Fruit fly (Drosophila melanogaster) whole organism, prepupa: Measurements from ENCODE around the gene CG33664.
"Not testable (repeated sequence)": the region's sequence is repeated elsewhere in the genome, so short reads cannot be mapped to it uniquely, and the experiment has no call there.

Experiments used
- Blimp-1 ChIP-seq: fragments of 200-800 bp; sonication (Bioruptor generic); optimal IDR thresholded peaks from 3 replicates; lab custom pipeline; 2017; ENCODE audit warnings: missing biosample characterization, missing genetic modification characterization, mild to moderate bottlenecking, moderate library complexity, missing genetic modification reagents
- CG10631 ChIP-seq: fragments of 200-800 bp; sonication (Bioruptor generic); optimal IDR thresholded peaks from 2 replicates; lab custom pipeline; 2016; ENCODE audit warnings: missing biosample characterization, missing genetic modification characterization
- CG11294 ChIP-seq: fragments of 200-800 bp; sonication (Bioruptor generic); IDR thresholded peaks from 2 replicates; pipeline ENCODE4 v1.3.6; 2022; ENCODE audit warnings: missing biosample characterization, missing genetic modification characterization
- CG11762 ChIP-seq: fragments of 200-800 bp; sonication (Bioruptor generic); optimal IDR thresholded peaks from 3 replicates; lab custom pipeline; 2016; ENCODE audit warnings: missing biosample characterization, missing genetic modification characterization; ENCODE audit not compliant: insufficient read depth
- CG11902 ChIP-seq: fragments of 200-800 bp; sonication (Bioruptor generic); optimal IDR thresholded peaks from 3 replicates; lab custom pipeline; 2016; ENCODE audit warnings: missing biosample characterization, missing genetic modification characterization
- CG15336 ChIP-seq: fragments of 200-800 bp; sonication (Bioruptor generic); IDR thresholded peaks from 2 replicates; pipeline ENCODE4 v1.3.6; 2022; ENCODE audit warnings: missing biosample characterization, missing genetic modification characterization
- CG1621 ChIP-seq: fragments of 200-800 bp; sonication (Bioruptor generic); optimal IDR thresholded peaks from 3 replicates; lab custom pipeline; 2018; ENCODE audit warnings: missing biosample characterization, mild to moderate bottlenecking, missing genetic modification characterization
- CG16779 ChIP-seq: fragments of 200-800 bp; sonication (Bioruptor generic); optimal IDR thresholded peaks from 3 replicates; lab custom pipeline; 2017; ENCODE audit warnings: missing biosample characterization, mild to moderate bottlenecking, missing genetic modification characterization
- CG3032 ChIP-seq: fragments of 200-800 bp; optimal IDR thresholded peaks from 2 replicates; lab custom pipeline; 2019; ENCODE audit warnings: missing biosample characterization, mild to moderate bottlenecking, missing genetic modification characterization, moderate library complexity
- CG31627 ChIP-seq: fragments of 200-800 bp; sonication (Bioruptor generic); optimal IDR thresholded peaks from 3 replicates; lab custom pipeline; 2016; ENCODE audit warnings: missing biosample characterization, missing genetic modification characterization
- CG34406 ChIP-seq: fragments of 200-800 bp; sonication (Bioruptor generic); optimal IDR thresholded peaks from 3 replicates; lab custom pipeline; 2016; ENCODE audit warnings: missing biosample characterization, missing genetic modification characterization
- CG4318 ChIP-seq: fragments of 200-800 bp; sonication (Bioruptor generic); optimal IDR thresholded peaks from 3 replicates; lab custom pipeline; 2017; ENCODE audit warnings: missing biosample characterization, mild to moderate bottlenecking, missing genetic modification characterization
- CG6163 ChIP-seq: fragments of 200-800 bp; sonication (Bioruptor generic); IDR thresholded peaks from 3 replicates; pipeline ENCODE4 v1.3.6; 2022; ENCODE audit warnings: missing biosample characterization, missing genetic modification characterization
- CG6276 ChIP-seq: fragments of 200-800 bp; sonication (Bioruptor generic); optimal IDR thresholded peaks from 2 replicates; lab custom pipeline; 2017; ENCODE audit warnings: missing biosample characterization, mild to moderate bottlenecking, missing genetic modification characterization
- CG6808 ChIP-seq: fragments of 200-800 bp; sonication (Bioruptor generic); optimal IDR thresholded peaks from 3 replicates; lab custom pipeline; 2017; ENCODE audit warnings: missing biosample characterization, missing genetic modification characterization, mild to moderate bottlenecking, moderate library complexity, missing genetic modification reagents
- CG8119 ChIP-seq: fragments of 200-800 bp; sonication (Bioruptor generic); IDR thresholded peaks from 3 replicates; pipeline ENCODE4 v1.3.6; 2022; ENCODE audit warnings: missing biosample characterization, missing genetic modification characterization
- CG8319 ChIP-seq: fragments of 200-800 bp; sonication (Bioruptor generic); optimal IDR thresholded peaks from 3 replicates; lab custom pipeline; 2016; ENCODE audit warnings: missing biosample characterization, missing genetic modification characterization
- CG9139 ChIP-seq: fragments of 200-800 bp; sonication (Bioruptor generic); optimal IDR thresholded peaks from 3 replicates; lab custom pipeline; 2017; ENCODE audit warnings: missing biosample characterization, mild to moderate bottlenecking, missing genetic modification characterization
- Eip75B ChIP-seq: fragments of 200-800 bp; sonication (Bioruptor generic); optimal IDR thresholded peaks from 3 replicates; lab custom pipeline; 2016; ENCODE audit warnings: missing biosample characterization, missing genetic modification characterization
- Eip93F ChIP-seq: fragments of 200-800 bp; sonication (Bioruptor generic); optimal IDR thresholded peaks from 2 replicates; lab custom pipeline; 2016; ENCODE audit warnings: missing biosample characterization, mild to moderate bottlenecking, missing genetic modification characterization
- Ets96B ChIP-seq: fragments of 200-800 bp; optimal IDR thresholded peaks from 2 replicates; lab custom pipeline; 2019; ENCODE audit warnings: missing biosample characterization, mild to moderate bottlenecking, missing genetic modification characterization, moderate library complexity
- Gug ChIP-seq: fragments of 200-800 bp; sonication (Bioruptor generic); IDR thresholded peaks from 2 replicates; pipeline ENCODE4 v1.3.6; 2022; ENCODE audit warnings: missing biosample characterization, missing genetic modification characterization
- Hr38 ChIP-seq: sonication (Bioruptor generic); optimal IDR thresholded peaks from 2 replicates; lab custom pipeline; 2016; ENCODE audit warnings: missing biosample characterization, missing genetic modification characterization
- Hr39 ChIP-seq: fragments of 200-800 bp; sonication (Bioruptor generic); optimal IDR thresholded peaks from 2 replicates; lab custom pipeline; 2016; ENCODE audit warnings: missing biosample characterization, missing genetic modification characterization
- Hr4 ChIP-seq: fragments of 200-800 bp; sonication (Bioruptor generic); optimal IDR thresholded peaks from 3 replicates; lab custom pipeline; 2016; ENCODE audit warnings: missing biosample characterization, missing genetic modification characterization
- Lpt ChIP-seq: fragments of 200-800 bp; sonication (Bioruptor generic); optimal IDR thresholded peaks from 3 replicates; lab custom pipeline; 2016; ENCODE audit warnings: missing biosample characterization, missing genetic modification characterization
- Smox ChIP-seq: fragments of 200-800 bp; sonication (Bioruptor generic); optimal IDR thresholded peaks from 3 replicates; lab custom pipeline; 2016; ENCODE audit warnings: missing biosample characterization, missing genetic modification characterization
- Sox102F ChIP-seq: fragments of 200-800 bp; sonication (Bioruptor generic); optimal IDR thresholded peaks from 2 replicates; lab custom pipeline; 2016; ENCODE audit warnings: missing biosample characterization, mild to moderate bottlenecking, missing genetic modification characterization
- Sox14 ChIP-seq: fragments of 200-800 bp; sonication (Bioruptor generic); optimal IDR thresholded peaks from 3 replicates; lab custom pipeline; 2016; ENCODE audit warnings: missing biosample characterization, missing genetic modification characterization
- Sox15 ChIP-seq: fragments of 200-800 bp; sonication (Bioruptor generic); optimal IDR thresholded peaks from 3 replicates; lab custom pipeline; 2016; ENCODE audit warnings: missing biosample characterization, missing genetic modification characterization
- acj6 ChIP-seq: fragments of 200-800 bp; sonication (Bioruptor generic); optimal IDR thresholded peaks from 3 replicates; lab custom pipeline; 2016; ENCODE audit warnings: missing biosample characterization, missing genetic modification characterization
- cyc ChIP-seq: fragments of 200-800 bp; sonication (Bioruptor generic); optimal IDR thresholded peaks from 3 replicates; lab custom pipeline; 2016; ENCODE audit warnings: missing biosample characterization, missing genetic modification characterization
- dac ChIP-seq: fragments of 200-800 bp; sonication (Bioruptor generic); optimal IDR thresholded peaks from 2 replicates; lab custom pipeline; 2017; ENCODE audit warnings: missing biosample characterization, mild to moderate bottlenecking, missing genetic modification characterization
- dsx ChIP-seq: fragments of 200-800 bp; optimal IDR thresholded peaks from 3 replicates; lab custom pipeline; 2019; ENCODE audit warnings: missing biosample characterization, mild to moderate bottlenecking, missing genetic modification characterization, moderate library complexity; ENCODE audit not compliant: poor library complexity, severe bottlenecking
- eg ChIP-seq: fragments of 200-800 bp; sonication (Bioruptor generic); IDR thresholded peaks from 3 replicates; pipeline ENCODE4 v1.3.6; 2022; ENCODE audit warnings: missing biosample characterization, missing genetic modification characterization
- fd59A ChIP-seq: fragments of 200-800 bp; sonication (Bioruptor generic); optimal IDR thresholded peaks from 2 replicates; lab custom pipeline; 2017; ENCODE audit warnings: missing biosample characterization, mild to moderate bottlenecking, missing genetic modification characterization, missing genetic modification reagents
- fkh ChIP-seq: fragments of 200-800 bp; sonication (Bioruptor generic); optimal IDR thresholded peaks from 3 replicates; lab custom pipeline; 2017; ENCODE audit warnings: missing biosample characterization, mild to moderate bottlenecking, missing genetic modification characterization, moderate library complexity
- lz ChIP-seq: fragments of 200-800 bp; sonication (Bioruptor generic); optimal IDR thresholded peaks from 3 replicates; lab custom pipeline; 2016; ENCODE audit warnings: missing biosample characterization, missing genetic modification characterization
- net ChIP-seq: fragments of 200-800 bp; sonication (Bioruptor generic); optimal IDR thresholded peaks from 3 replicates; lab custom pipeline; 2016; ENCODE audit warnings: missing biosample characterization, missing genetic modification characterization
- pdm3 ChIP-seq: fragments of 200-800 bp; sonication (Bioruptor generic); optimal IDR thresholded peaks from 3 replicates; lab custom pipeline; 2016; ENCODE audit warnings: missing biosample characterization, missing genetic modification characterization
- svp ChIP-seq: fragments of 200-800 bp; sonication (Bioruptor generic); peaks from one replicate; lab custom pipeline; 2016; ENCODE audit warnings: missing biosample characterization, missing genetic modification characterization
- vri ChIP-seq: fragments of 200-800 bp; sonication (Bioruptor generic); optimal IDR thresholded peaks from 3 replicates; lab custom pipeline; 2016; ENCODE audit warnings: missing biosample characterization, mild to moderate bottlenecking, missing genetic modification characterization

CG33664 gene

dm6 chrX:6383920-6384319 lies at the start of gene CG33664:
Gene CG33664, plus strand, starts transcription at chrX:6384220.
- not testable (repeated sequence) for TF ChIP-seq Sox14 (GFP tag; lab: Kevin White, UChicago); Ets96B; CG15336

dm6 chrX:6334945-6335344 lies 49.1 kb upstream of the CG33664 start:
- TF ChIP-seq dac (GFP tag; lab: Kevin White, UChicago) = no peak

- TF ChIP-seq Sox15 (GFP tag; lab: Kevin White, UChicago) (no peak), svp (GFP tag; lab: Kevin White, UChicago) (peak; percentile 75), vri (GFP tag; lab: Kevin White, UChicago) (peak; percentile 16)
Measured at dm6 chrX:6337702-6338101, 46.3 kb upstream of the CG33664 start, which contains the start of gene CG3842. Gene CG3842, plus strand, starts transcription at chrX:6337762.

- TF ChIP-seq CG6163 (peak; percentile 63), Lpt (peak; percentile 13), eg (GFP tag; lab: Robert Waterston, UW) (peak; percentile 38; the same call in 1 of the 3 replicates), CG8119 (GFP tag; lab: Robert Waterston, UW) (peak; percentile 47; the same call in 2 of the 3 replicates), fd59A (GFP tag; lab: Kevin White, UChicago) (peak; percentile 59), CG34406 (GFP tag; lab: Kevin White, UChicago) (peak; percentile 55), CG3032 (peak; percentile 65), CG8319 (GFP tag; lab: Kevin White, UChicago) (no peak), vri (GFP tag; lab: Kevin White, UChicago) (peak; percentile 9), CG1621 (peak; percentile 37), Sox102F (GFP tag; lab: Kevin White, UChicago) (peak; percentile 47), Eip93F (GFP tag; lab: Kevin White, UChicago) (no peak), Hr38 (GFP tag; lab: Kevin White, UChicago) (no peak), lz (GFP tag; lab: Kevin White, UChicago) (peak; percentile 60), CG11294 (GFP tag; lab: Robert Waterston, UW) (peak; percentile 56), fkh (no peak), svp (GFP tag; lab: Kevin White, UChicago) (peak; percentile 96), Hr39 (GFP tag; lab: Kevin White, UChicago) (peak; percentile 63), CG31627 (peak; percentile 64), Sox15 (GFP tag; lab: Kevin White, UChicago) (peak; percentile 40), Eip75B (GFP tag; lab: Kevin White, UChicago) (peak; percentile 60), CG6808 (GFP tag; lab: Kevin White, UChicago) (peak; percentile 70), cyc (GFP tag; lab: Kevin White, UChicago) (peak; percentile 48), pdm3 (peak; percentile 64), Ets96B (peak; percentile 50), Smox (peak; percentile 57), Sox14 (GFP tag; lab: Kevin White, UChicago) (peak; percentile 79), dsx (GFP tag; lab: Kevin White, UChicago) (peak; percentile 27), CG11902 (no peak), CG10631 (GFP tag; lab: Kevin White, UChicago) (peak; percentile 66), CG9139 (GFP tag; lab: Kevin White, UChicago) (no peak), Hr4 (GFP tag; lab: Kevin White, UChicago) (peak; percentile 63), Gug (GFP tag; lab: Robert Waterston, UW) (peak; percentile 33; the same call in 1 of the 2 replicates), CG4318 (GFP tag; lab: Kevin White, UChicago) (peak; percentile 36), acj6 (GFP tag; lab: Kevin White, UChicago) (peak; percentile 55), Blimp-1 (GFP tag; lab: Kevin White, UChicago) (no peak), CG6276 (peak; percentile 26), dac (GFP tag; lab: Kevin White, UChicago) (no peak), CG11762 (GFP tag; lab: Kevin White, UChicago) (no peak), CG15336 (peak; percentile 32; the same call in 1 of the 2 replicates), net (peak; percentile 58), CG16779 (tag; lab: Kevin White, UChicago) (peak; percentile 34)
Measured at dm6 chrX:6338738-6339614, 45.0 kb upstream of the CG33664 start.
